Fruit fly (Drosophila melanogaster): ENCODE results near the gene Alr.
A peak's percentile ranks its signal among the peaks of the same experiment; 100 is the strongest.

Gene Alr

dm6 chrX:19730844-19731243, 17.3 kb upstream of the Alr start, which contains the start of gene AP-1-2beta (continued):
- TF ChIP-seq CG13424 (tag; optimal IDR thresholded peaks at IDR 0.05) = no peak
- TF ChIP-seq hb (GFP tag; IDR thresholded peaks at IDR 0.05; ENCODE audit: partially characterized antibody) = no peak
- no peak for TF ChIP-seq da (GFP tag; optimal IDR thresholded peaks at IDR 0.05)
- TF ChIP-seq cg (GFP tag; optimal IDR thresholded peaks at IDR 0.05) = peak; percentile 17
- no peak for TF ChIP-seq CG11456 (GFP tag; IDR thresholded peaks at IDR 0.05)
- TF ChIP-seq ash1 (GFP tag; optimal IDR thresholded peaks at IDR 0.05) = no peak
- no peak for TF ChIP-seq CG7987 (GFP tag; optimal IDR thresholded peaks at IDR 0.05)
- no peak for TF ChIP-seq CG34376 (GFP tag; optimal IDR thresholded peaks at IDR 0.05)
- TF ChIP-seq MBD-R2 (GFP tag; IDR thresholded peaks at IDR 0.05) = peak; percentile 44; the same call in 1 of the 2 replicates
- TF ChIP-seq wek (GFP tag; optimal IDR thresholded peaks at IDR 0.05) = no peak
- TF ChIP-seq CG15514 (GFP tag; optimal IDR thresholded peaks at IDR 0.05) = peak; percentile 9
- TF ChIP-seq nerfin-1 (tag; optimal IDR thresholded peaks at IDR 0.05) = peak; percentile 86
- no peak for TF ChIP-seq CG13775 (GFP tag; optimal IDR thresholded peaks at IDR 0.05)
- no peak for TF ChIP-seq CG7786 (GFP tag; optimal IDR thresholded peaks at IDR 0.05)
- no peak for TF ChIP-seq chn (GFP tag; optimal IDR thresholded peaks at IDR 0.05)
- TF ChIP-seq eyg (GFP tag; optimal IDR thresholded peaks at IDR 0.05) = no peak
- peak; percentile 79 for TF ChIP-seq E2f2 (GFP tag; IDR thresholded peaks at IDR 0.05)
- no peak for TF ChIP-seq dysf (GFP tag; IDR thresholded peaks at IDR 0.05)
- no peak; the same call in 1 of the 2 replicates for TF ChIP-seq hbn (GFP tag; IDR thresholded peaks at IDR 0.05; ENCODE audit: partially characterized antibody)
- TF ChIP-seq wor (GFP tag; IDR thresholded peaks at IDR 0.05) = no peak
- no peak for TF ChIP-seq CG11247 (GFP tag; IDR thresholded peaks at IDR 0.05)
- no peak for TF ChIP-seq pnt (GFP tag; optimal IDR thresholded peaks at IDR 0.05)
- no peak for TF ChIP-seq CG2199 (GFP tag; IDR thresholded peaks at IDR 0.05)
- TF ChIP-seq ato (GFP tag; IDR thresholded peaks at IDR 0.05; ENCODE audit: partially characterized antibody) = 0 out of 2 replicates have a peak, but pooled peaks have one; percentile 47
- TF ChIP-seq CG12659 (GFP tag; optimal IDR thresholded peaks at IDR 0.05) = peak; percentile 21
- no peak for TF ChIP-seq jigr1 (GFP tag; IDR thresholded peaks at IDR 0.05)
- no peak for TF ChIP-seq aop (GFP tag; IDR thresholded peaks at IDR 0.05)
- TF ChIP-seq CG14441 (GFP tag; IDR thresholded peaks at IDR 0.05) = no peak
- TF ChIP-seq CG3847 (GFP tag; IDR thresholded peaks at IDR 0.05) = no peak
- TF ChIP-seq fru (optimal IDR thresholded peaks at IDR 0.05) = no peak
- TF ChIP-seq jumu (GFP tag; optimal IDR thresholded peaks at IDR 0.05) = no peak
- TF ChIP-seq ssp (GFP tag; IDR thresholded peaks at IDR 0.05) = no peak
- TF ChIP-seq Doc3 (GFP tag; IDR thresholded peaks at IDR 0.05; ENCODE audit: partially characterized antibody) = no peak
- TF ChIP-seq CG11093 (GFP tag; IDR thresholded peaks at IDR 0.05) = no peak
- peak; percentile 43 for TF ChIP-seq trem (tag; optimal IDR thresholded peaks at IDR 0.05)
- TF ChIP-seq CG11696 (GFP tag; IDR thresholded peaks at IDR 0.05) = no peak
- peak; percentile 64 for TF ChIP-seq CG2116 (GFP tag; optimal IDR thresholded peaks at IDR 0.05)
- no peak for TF ChIP-seq zfh2 (GFP tag; optimal IDR thresholded peaks at IDR 0.05)
- TF ChIP-seq dmrt99B (tag; optimal IDR thresholded peaks at IDR 0.05) = no peak
- no peak for TF ChIP-seq NFAT (GFP tag; IDR thresholded peaks at IDR 0.05)
- TF ChIP-seq CG10366 (GFP tag; IDR thresholded peaks at IDR 0.05) = no peak
- TF ChIP-seq Lpt (GFP tag; optimal IDR thresholded peaks at IDR 0.05) = no peak
- TF ChIP-seq amos (GFP tag; IDR thresholded peaks at IDR 0.05; ENCODE audit: partially characterized antibody) = peak; percentile 37; the same call in 1 of the 2 replicates
- no peak for TF ChIP-seq CG30431 (GFP tag; optimal IDR thresholded peaks at IDR 0.05)
- TF ChIP-seq CG15073 (GFP tag; optimal IDR thresholded peaks at IDR 0.05) = no peak
- no peak for TF ChIP-seq CG14965 (GFP tag; optimal IDR thresholded peaks at IDR 0.05; ENCODE audit: borderline replicate concordance)
- 0 out of 2 replicates have a peak, but pooled peaks have one; percentile 21 for TF ChIP-seq sna (GFP tag; IDR thresholded peaks at IDR 0.05; ENCODE audit: partially characterized antibody)
- no peak for TF ChIP-seq MTF-1 (GFP tag; optimal IDR thresholded peaks at IDR 0.05; ENCODE audit: borderline replicate concordance)
- TF ChIP-seq Dp (GFP tag; optimal IDR thresholded peaks at IDR 0.05) = peak; percentile 68
- peak; percentile 78 for TF ChIP-seq gfzf (GFP tag; optimal IDR thresholded peaks at IDR 0.05)
- no peak for TF ChIP-seq shn (GFP tag; optimal IDR thresholded peaks at IDR 0.05)
- no peak for TF ChIP-seq CG9932 (GFP tag; IDR thresholded peaks at IDR 0.05)
